Fruit fly (Drosophila melanogaster) whole organism, prepupa: ENCODE results near the gene mab-21.

Experiments used
- Blimp-1 ChIP-seq: fragments of 200-800 bp; sonication (Bioruptor generic); optimal IDR thresholded peaks from 3 replicates; lab custom pipeline; 2017; ENCODE audit warnings: missing biosample characterization, missing genetic modification characterization, mild to moderate bottlenecking, moderate library complexity, missing genetic modification reagents
- CG3032 ChIP-seq: fragments of 200-800 bp; optimal IDR thresholded peaks from 2 replicates; lab custom pipeline; 2019; ENCODE audit warnings: missing biosample characterization, mild to moderate bottlenecking, missing genetic modification characterization, moderate library complexity
- CG34406 ChIP-seq: fragments of 200-800 bp; sonication (Bioruptor generic); optimal IDR thresholded peaks from 3 replicates; lab custom pipeline; 2016; ENCODE audit warnings: missing biosample characterization, missing genetic modification characterization
- CG6163 ChIP-seq: fragments of 200-800 bp; sonication (Bioruptor generic); IDR thresholded peaks from 3 replicates; pipeline ENCODE4 v1.3.6; 2022; ENCODE audit warnings: missing biosample characterization, missing genetic modification characterization
- Hr38 ChIP-seq: sonication (Bioruptor generic); optimal IDR thresholded peaks from 2 replicates; lab custom pipeline; 2016; ENCODE audit warnings: missing biosample characterization, missing genetic modification characterization
- fd85E ChIP-seq: fragments of 200-800 bp; sonication (Bioruptor generic); optimal IDR thresholded peaks from 3 replicates; lab custom pipeline; 2016; ENCODE audit warnings: missing biosample characterization, missing genetic modification characterization
- net ChIP-seq: fragments of 200-800 bp; sonication (Bioruptor generic); optimal IDR thresholded peaks from 3 replicates; lab custom pipeline; 2016; ENCODE audit warnings: missing biosample characterization, missing genetic modification characterization

- peak; percentile 38 for TF ChIP-seq net (GFP tag; lab: Kevin White, UChicago)
- TF ChIP-seq Blimp-1 = no peak
- no peak for TF ChIP-seq fd85E (GFP tag; lab: Kevin White, UChicago)
- TF ChIP-seq Hr38 (GFP tag; lab: Kevin White, UChicago) = no peak
- peak; percentile 82 for TF ChIP-seq CG6163 (GFP tag; lab: Robert Waterston, UW)
- peak; percentile 76 for TF ChIP-seq CG3032 (tag; lab: Kevin White, UChicago)
- peak; percentile 40 for TF ChIP-seq CG34406 (GFP tag; lab: Kevin White, UChicago)
Observed at dm6 chrX:6027846-6028245, 14.9 kb upstream of the mab-21 start.
